Worm (Caenorhabditis elegans) whole organism, L4 larva: ENCODE measurements around the gene C50B6.7.

Experiments used
- D1046.2 ChIP-seq: fragments of 200-800 bp; sonication (Bioruptor generic); IDR thresholded peaks from 2 replicates; pipeline ENCODE4 v1.3.6; 2022; ENCODE audit warnings: missing genetic modification characterization, missing compliant biosample characterization
- F10B5.3 ChIP-seq: sonication (generic microtip); optimal IDR thresholded peaks from 2 replicates; lab custom pipeline; 2016; ENCODE audit warnings: mild to moderate bottlenecking, missing genetic modification characterization, missing compliant biosample characterization
- F37D6.2 ChIP-seq: sonication (generic microtip); optimal IDR thresholded peaks from 2 replicates; lab custom pipeline; 2016; ENCODE audit warnings: mild to moderate bottlenecking, missing genetic modification characterization, missing compliant biosample characterization
- F49E8.2 ChIP-seq: sonication (generic microtip); optimal IDR thresholded peaks from 2 replicates; lab custom pipeline; 2016; ENCODE audit warnings: missing compliant biosample characterization, mild to moderate bottlenecking, missing genetic modification characterization, borderline replicate concordance
- Y105C5A.15 ChIP-seq: fragments of 200-800 bp; sonication (Bioruptor generic); IDR thresholded peaks from 2 replicates; pipeline ENCODE4 v1.3.6; 2022; ENCODE audit warnings: missing genetic modification characterization, missing compliant biosample characterization
- ama-1 ChIP-seq: fragments of 150-350 bp; optimal IDR thresholded peaks from 2 replicates; lab custom pipeline; 2014; ENCODE audit warnings: inconsistent platforms, mixed read lengths
- arid-1 ChIP-seq: fragments of 200-800 bp; sonication (Bioruptor generic); conservative IDR thresholded peaks from 2 replicates; pipeline ENCODE4 v1.3.6; 2022; ENCODE audit warnings: missing genetic modification reagents, missing genetic modification characterization, missing compliant biosample characterization
- ceh-44 ChIP-seq: fragments of 200-800 bp; sonication (Bioruptor generic); IDR thresholded peaks from 2 replicates; pipeline ENCODE4 v1.3.6; 2022; ENCODE audit warnings: missing genetic modification reagents, missing genetic modification characterization, missing compliant biosample characterization
- ceh-62 ChIP-seq: sonication (generic microtip); optimal IDR thresholded peaks from 2 replicates; lab custom pipeline; 2017; ENCODE audit warnings: missing biosample characterization, missing genetic modification characterization
- ces-1 ChIP-seq: fragments of 150-350 bp; sonication (generic microtip); optimal IDR thresholded peaks from 4 replicates; lab custom pipeline; 2014; ENCODE audit warnings: missing biosample characterization, missing genetic modification reagents, missing genetic modification characterization
- ctbp-1 ChIP-seq: fragments of 200-800 bp; sonication (Bioruptor generic); IDR thresholded peaks from 2 replicates; pipeline ENCODE4 v1.3.6; 2022; ENCODE audit warnings: missing genetic modification reagents, missing genetic modification characterization, missing compliant biosample characterization
- daf-12 ChIP-seq: fragments of 150-350 bp; optimal IDR thresholded peaks from 2 replicates; lab custom pipeline; 2014; ENCODE audit warnings: missing biosample characterization, missing genetic modification reagents, missing genetic modification characterization
- daf-16 ChIP-seq, 3 experiments: sonication (generic microtip); optimal IDR thresholded peaks; 2 replicates each; lab custom pipeline; 2016 to 2017; ENCODE audit warnings: missing genetic modification characterization in 3 of 3, missing genetic modification reagents in 3 of 3, mild to moderate bottlenecking in 2 of 3, missing compliant biosample characterization in 2 of 3, missing biosample characterization in 1 of 3, moderate library complexity in 1 of 3
- dmd-6 ChIP-seq: fragments of 200-800 bp; sonication (Bioruptor generic); IDR thresholded peaks from 2 replicates; pipeline ENCODE4 v1.3.6; 2022; ENCODE audit warnings: missing genetic modification reagents, missing genetic modification characterization, missing compliant biosample characterization
- hlh-11 ChIP-seq: fragments of 200-800 bp; sonication (Bioruptor generic); optimal IDR thresholded peaks from 2 replicates; lab custom pipeline; 2018; ENCODE audit warnings: mild to moderate bottlenecking, missing genetic modification characterization, missing compliant biosample characterization
- jun-1 ChIP-seq: fragments of 150-350 bp; optimal IDR thresholded peaks from 2 replicates; lab custom pipeline; 2014; ENCODE audit warnings: missing biosample characterization, missing genetic modification reagents, missing genetic modification characterization
- lin-13 ChIP-seq: fragments of 150-350 bp; optimal IDR thresholded peaks from 2 replicates; lab custom pipeline; 2014; ENCODE audit warnings: missing biosample characterization, missing genetic modification reagents, missing genetic modification characterization
- lin-38 ChIP-seq: fragments of 200-800 bp; sonication (Bioruptor generic); IDR thresholded peaks from 2 replicates; pipeline ENCODE4 v1.3.6; 2022; ENCODE audit warnings: missing genetic modification reagents, missing genetic modification characterization, missing compliant biosample characterization
- lin-39 ChIP-seq: fragments of 150-350 bp; optimal IDR thresholded peaks from 2 replicates; lab custom pipeline; 2014; ENCODE audit warnings: missing biosample characterization, missing genetic modification reagents, missing genetic modification characterization
- lir-3 ChIP-seq: sonication (generic microtip); optimal IDR thresholded peaks from 2 replicates; lab custom pipeline; 2016; ENCODE audit warnings: mild to moderate bottlenecking, missing genetic modification characterization, missing compliant biosample characterization
- madf-5 ChIP-seq, 2 experiments: fragments of 200-800 bp; sonication (Bioruptor generic); IDR thresholded peaks; 2 replicates each; pipeline ENCODE4 v1.3.6; 2022; ENCODE audit warnings: missing compliant biosample characterization in 2 of 2, missing genetic modification characterization in 2 of 2
- mdl-1 ChIP-seq, 2 experiments: fragments of 150-350 bp in 1 of 2; sonication (generic microtip) in 1 of 2; optimal IDR thresholded peaks; 2 replicates each; lab custom pipeline; 2014 to 2017; ENCODE audit warnings: missing biosample characterization in 2 of 2, missing genetic modification characterization in 2 of 2
- nhr-102 ChIP-seq: sonication (generic microtip); optimal IDR thresholded peaks from 2 replicates; lab custom pipeline; 2016; ENCODE audit warnings: mild to moderate bottlenecking, missing genetic modification characterization, moderate library complexity, missing compliant biosample characterization
- nhr-42 ChIP-seq: fragments of 200-800 bp; sonication (Bioruptor generic); IDR thresholded peaks from 2 replicates; pipeline ENCODE4 v1.3.6; 2022; ENCODE audit warnings: missing genetic modification characterization, missing compliant biosample characterization
- set-16 ChIP-seq: fragments of 200-800 bp; sonication (Bioruptor generic); IDR thresholded peaks from 2 replicates; pipeline ENCODE4 v1.3.6; 2022; ENCODE audit warnings: missing genetic modification reagents, missing genetic modification characterization, missing compliant biosample characterization
- snpc-4 ChIP-seq: fragments of 150-350 bp; optimal IDR thresholded peaks from 2 replicates; lab custom pipeline; 2014; ENCODE audit warnings: missing biosample characterization, missing genetic modification characterization
- spr-3 ChIP-seq: fragments of 200-800 bp; sonication (Bioruptor generic); optimal IDR thresholded peaks from 2 replicates; lab custom pipeline; 2018; ENCODE audit warnings: mild to moderate bottlenecking, missing genetic modification characterization, missing compliant biosample characterization
- tag-97 ChIP-seq: fragments of 200-800 bp; sonication (Bioruptor generic); IDR thresholded peaks from 2 replicates; pipeline ENCODE4 v1.3.6; 2022; ENCODE audit warnings: missing genetic modification characterization, missing compliant biosample characterization
- tra-1 ChIP-seq: fragments of 200-800 bp; sonication (Bioruptor generic); IDR thresholded peaks from 2 replicates; pipeline ENCODE4 v1.3.6; 2022; ENCODE audit warnings: missing genetic modification reagents, missing genetic modification characterization, missing compliant biosample characterization
- unc-62 ChIP-seq, 3 experiments: fragments of 150-350 bp in 1 of 3; sonication (generic microtip); optimal IDR thresholded peaks in 2 of 3; peaks in 1 of 3; 1 replicate in 1 of 3; 2 replicates in 2 of 3; lab custom pipeline; 2014 to 2017; ENCODE audit warnings: missing biosample characterization in 3 of 3, missing genetic modification characterization in 3 of 3, missing genetic modification reagents in 3 of 3, missing genotype in 1 of 3
- vab-7 ChIP-seq: fragments of 200-800 bp; sonication (Bioruptor generic); IDR thresholded peaks from 2 replicates; pipeline ENCODE4 v1.3.6; 2022; ENCODE audit warnings: missing genetic modification reagents, missing genetic modification characterization, missing compliant biosample characterization
- zfp-3 ChIP-seq: fragments of 200-800 bp; sonication (Bioruptor generic); conservative IDR thresholded peaks from 2 replicates; pipeline ENCODE4 v1.3.6; 2022; ENCODE audit warnings: missing genetic modification reagents, missing genetic modification characterization, missing compliant biosample characterization
- zip-2 ChIP-seq: fragments of 150-350 bp; optimal IDR thresholded peaks from 2 replicates; lab custom pipeline; 2014; ENCODE audit warnings: missing biosample characterization, missing genetic modification characterization
- ztf-11 ChIP-seq: fragments of 150-350 bp; optimal IDR thresholded peaks from 2 replicates; lab custom pipeline; 2014; ENCODE audit warnings: missing biosample characterization, missing genetic modification characterization

The C50B6.7 gene

ce11 chrV:13299398-13299797 lies 25.4 kb downstream of the C50B6.7 start:
- TF ChIP-seq tag-97 (GFP tag; lab: Robert Waterston, UW): no peak
- TF ChIP-seq ctbp-1 (GFP tag; lab: Robert Waterston, UW): no peak
- TF ChIP-seq daf-12 (tag; lab: Kevin White, UChicago): no peak
- TF ChIP-seq ceh-62 (tag; lab: Kevin White, UChicago): no peak
- TF ChIP-seq mdl-1 (tag; optimal IDR thresholded peaks at IDR 0.05; lab: Kevin White, UChicago): no peak
- TF ChIP-seq zfp-3 (GFP tag; lab: Robert Waterston, UW): no peak
- no peak for TF ChIP-seq daf-16 (GFP tag; optimal IDR thresholded peaks at IDR 0.05; lab: Kevin White, UChicago)
- TF ChIP-seq daf-16 (tag; optimal IDR thresholded peaks at IDR 0.05; lab: Kevin White, UChicago): no peak
- no peak for TF ChIP-seq hlh-11 (tag; lab: Kevin White, UChicago)
- TF ChIP-seq spr-3 (GFP tag; lab: Kevin White, UChicago): no peak
- TF ChIP-seq lin-13 (GFP tag; lab: Kevin White, UChicago): no peak
- no peak for TF ChIP-seq snpc-4 (tag; lab: Kevin White, UChicago)
- no peak for TF ChIP-seq F10B5.3 (tag; lab: Kevin White, UChicago)
- TF ChIP-seq lin-39: no peak
- TF ChIP-seq F49E8.2 (tag; lab: Kevin White, UChicago): no peak
- no peak for TF ChIP-seq jun-1 (tag; lab: Kevin White, UChicago)
- no peak for TF ChIP-seq tra-1
- no peak for TF ChIP-seq ceh-44 (GFP tag; lab: Robert Waterston, UW)
- TF ChIP-seq Y105C5A.15 (GFP tag; lab: Robert Waterston, UW): no peak

- TF ChIP-seq nhr-42: no peak
- TF ChIP-seq dmd-6 (GFP tag; lab: Robert Waterston, UW): no peak
- peak in 1 of 2 experiments; percentile 83 for TF ChIP-seq unc-62 (GFP tag; optimal IDR thresholded peaks at IDR 0.05 in 1 of 2; lab: Kevin White, UChicago)
- no peak for TF ChIP-seq unc-62 (tag; optimal IDR thresholded peaks at IDR 0.05; lab: Kevin White, UChicago)
- TF ChIP-seq D1046.2 (GFP tag; lab: Robert Waterston, UW): no peak
- TF ChIP-seq daf-16 (GFP tag; optimal IDR thresholded peaks at IDR 0.05; lab: Kevin White, UChicago): peak in 1 of 2 experiments; percentile 93
- TF ChIP-seq daf-16 (tag; optimal IDR thresholded peaks at IDR 0.05; lab: Kevin White, UChicago): no peak
These were observed 26.1 kb downstream of the C50B6.7 start for ce11 chrV:13298706-13299105.

- TF ChIP-seq ama-1 (no peak), nhr-102 (tag; lab: Kevin White, UChicago) (no peak), ztf-11 (tag; lab: Kevin White, UChicago) (no peak), madf-5 (GFP tag; IDR thresholded peaks at IDR 0.05; lab: Robert Waterston, UW) (no peak), lin-38 (GFP tag; lab: Robert Waterston, UW) (no peak), vab-7 (GFP tag; lab: Robert Waterston, UW) (no peak), arid-1 (GFP tag; lab: Robert Waterston, UW) (no peak), ceh-44 (GFP tag; lab: Robert Waterston, UW) (no peak), Y105C5A.15 (GFP tag; lab: Robert Waterston, UW) (no peak), lir-3 (no peak), lin-13 (GFP tag; lab: Kevin White, UChicago) (no peak), mdl-1 (tag; optimal IDR thresholded peaks at IDR 0.05; lab: Kevin White, UChicago) (no peak), set-16 (GFP tag; lab: Robert Waterston, UW) (no peak), zip-2 (tag; lab: Kevin White, UChicago) (no peak), ces-1 (GFP tag; lab: Kevin White, UChicago) (no peak), spr-3 (GFP tag; lab: Kevin White, UChicago) (no peak), unc-62 (GFP tag; optimal IDR thresholded peaks at IDR 0.05 in 1 of 2; lab: Kevin White, UChicago) (no peak), unc-62 (tag; optimal IDR thresholded peaks at IDR 0.05; lab: Kevin White, UChicago) (no peak), F37D6.2 (tag; lab: Kevin White, UChicago) (no peak)
These were observed 27.6 kb downstream of the C50B6.7 start, which contains the start of gene C26E1.1 for ce11 chrV:13297220-13297619. TSS of gene C26E1.1 (plus strand) at chrV:13297520.

- TF ChIP-seq arid-1 (GFP tag; lab: Robert Waterston, UW) (no peak), lin-13 (GFP tag; lab: Kevin White, UChicago) (no peak), unc-62 (GFP tag; optimal IDR thresholded peaks at IDR 0.05 in 1 of 2; lab: Kevin White, UChicago) (peak in 1 of 2 experiments; percentile 63), unc-62 (tag; optimal IDR thresholded peaks at IDR 0.05; lab: Kevin White, UChicago) (no peak), lin-38 (GFP tag; lab: Robert Waterston, UW) (no peak)
These were observed 28.9 kb downstream of the C50B6.7 start, which contains the start of gene uig-1 for ce11 chrV:13295859-13296258. TSS of gene uig-1 (minus strand) at chrV:13295978.
